Worm (Caenorhabditis elegans) whole organism, young adult: ENCODE measurements around the gene F01G12.18.

Experiments used
- F57C9.4 ChIP-seq: sonication (generic microtip); optimal IDR thresholded peaks from 2 replicates; lab custom pipeline; 2017; ENCODE audit warnings: mild to moderate bottlenecking, missing genetic modification characterization, missing compliant biosample characterization
- ama-1 ChIP-seq, 3 experiments: fragments of 150-350 bp in 1 of 3; sonication (generic microtip) in 2 of 3; optimal IDR thresholded peaks; 2 replicates each; lab custom pipeline; 2014 to 2018; ENCODE audit warnings: missing biosample characterization in 2 of 3, missing genetic modification characterization in 2 of 3, missing genetic modification reagents in 2 of 3
- lin-54 ChIP-seq: fragments of 200-800 bp; sonication (Bioruptor generic); optimal IDR thresholded peaks from 2 replicates; lab custom pipeline; 2018; ENCODE audit warnings: mild to moderate bottlenecking, missing genetic modification characterization, missing compliant biosample characterization
- madf-10 ChIP-seq: sonication (generic microtip); optimal IDR thresholded peaks from 2 replicates; lab custom pipeline; 2016; ENCODE audit warnings: mild to moderate bottlenecking, missing genetic modification characterization, missing compliant biosample characterization
- ztf-3 ChIP-seq: fragments of 200-800 bp; sonication (Bioruptor generic); optimal IDR thresholded peaks from 2 replicates; lab custom pipeline; 2018; ENCODE audit warnings: mild to moderate bottlenecking, missing genetic modification characterization, missing compliant biosample characterization

DNA sequence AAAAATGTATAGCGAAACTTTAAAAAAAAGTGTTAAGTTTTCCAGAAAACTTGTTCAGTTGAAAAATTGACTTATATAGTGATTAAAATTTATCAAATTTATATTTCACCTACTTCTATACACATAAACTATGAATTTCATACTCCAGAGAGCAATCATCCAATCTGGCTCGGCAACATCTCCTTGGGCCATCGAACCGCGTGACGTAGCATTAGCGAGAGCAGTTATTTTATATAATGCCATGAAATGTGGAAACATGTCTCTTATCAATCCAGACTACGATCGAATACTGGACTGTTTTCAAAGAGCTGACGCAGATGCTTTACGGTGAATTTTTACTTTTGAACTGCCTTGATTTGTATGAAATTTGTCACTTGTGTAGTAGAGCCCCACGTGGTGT is 28.8 kb downstream of the F01G12.18 start:
- TF ChIP-seq lin-54 (GFP tag; lab: Kevin White, UChicago) (no peak), ztf-3 (no peak), madf-10 (no peak), ama-1 (optimal IDR thresholded peaks at IDR 0.05; lab: Kevin White, UChicago) (no peak), ama-1 (GFP tag; optimal IDR thresholded peaks at IDR 0.05; lab: Kevin White, UChicago) (no peak), F57C9.4 (tag; lab: Kevin White, UChicago) (no peak)
